Worm (Caenorhabditis elegans): Measurements from ENCODE around the gene mrpl-18.

mrpl-18 gene

ce11 chrIII:8109459-8110057, 35.3 kb upstream of the mrpl-18 start (continued):
- TF ChIP-seq sox-4 (tag; optimal IDR thresholded peaks at IDR 0.05) (no peak), tlp-1 (tag; optimal IDR thresholded peaks at IDR 0.05) (no peak), hlh-4 (tag; optimal IDR thresholded peaks at IDR 0.05) (no peak), dpl-1 (GFP tag; optimal IDR thresholded peaks at IDR 0.05) (peak; percentile 37 to 59 (median 56)), lin-35 (GFP tag; optimal IDR thresholded peaks at IDR 0.05) (peak; percentile 66 to 85), ama-1 (optimal IDR thresholded peaks at IDR 0.05) (no peak), ztf-11 (tag; optimal IDR thresholded peaks at IDR 0.05) (peak in 1 of 2 experiments; percentile 51), fos-1 (tag; optimal IDR thresholded peaks at IDR 0.05) (peak; percentile 37), lin-13 (GFP tag; optimal IDR thresholded peaks at IDR 0.05) (peak; percentile 1), ceh-63 (GFP tag; optimal IDR thresholded peaks at IDR 0.05) (no peak), snpc-4 (tag; optimal IDR thresholded peaks at IDR 0.05) (peak; percentile 24), C04F5.9 (tag; optimal IDR thresholded peaks at IDR 0.05) (peak; percentile 34), jun-1 (tag; optimal IDR thresholded peaks at IDR 0.05) (peak; percentile 42)

- TF ChIP-seq ztf-11 (tag; optimal IDR thresholded peaks at IDR 0.05) (no peak), unc-62 (GFP tag; optimal IDR thresholded peaks at IDR 0.05) (no peak), efl-1 (optimal IDR thresholded peaks at IDR 0.05) (no peak), efl-1 (GFP tag; optimal IDR thresholded peaks at IDR 0.05 in 1 of 2) (peak in 1 of 2 experiments; percentile 24), skn-1 (tag; optimal IDR thresholded peaks at IDR 0.05) (no peak), nhr-28 (tag; optimal IDR thresholded peaks at IDR 0.05) (no peak), nhr-11 (tag; optimal IDR thresholded peaks at IDR 0.05) (no peak)
Observed at ce11 chrIII:8111347-8111746, 33.5 kb upstream of the mrpl-18 start.

- TF ChIP-seq nhr-71 (tag; optimal IDR thresholded peaks at IDR 0.05) (no peak), snu-23 (GFP tag; optimal IDR thresholded peaks at IDR 0.05) (no peak), sptf-1 (tag; optimal IDR thresholded peaks at IDR 0.05) (no peak)
Observed at ce11 chrIII:8115877-8116276, 28.9 kb upstream of the mrpl-18 start.

- TF ChIP-seq C04F5.9 (tag; optimal IDR thresholded peaks at IDR 0.05) = no peak
- no peak for TF ChIP-seq dsc-1 (tag; optimal IDR thresholded peaks at IDR 0.05)
- no peak for TF ChIP-seq ztf-4 (tag; optimal IDR thresholded peaks at IDR 0.05)
- TF ChIP-seq vab-15 (tag; optimal IDR thresholded peaks at IDR 0.05) = no peak
- no peak for TF ChIP-seq irx-1 (tag; optimal IDR thresholded peaks at IDR 0.05)
- TF ChIP-seq aha-1 (tag; optimal IDR thresholded peaks at IDR 0.05) = no peak
- no peak for TF ChIP-seq lsy-2 (tag; optimal IDR thresholded peaks at IDR 0.05)
- no peak for TF ChIP-seq mep-1 (tag; optimal IDR thresholded peaks at IDR 0.05)
- no peak for TF ChIP-seq lin-14 (GFP tag; optimal IDR thresholded peaks at IDR 0.05)
- TF ChIP-seq sptf-1 (tag; optimal IDR thresholded peaks at IDR 0.05) = no peak
- TF ChIP-seq pqm-1 (tag; optimal IDR thresholded peaks at IDR 0.05) = no peak
Observed at ce11 chrIII:8117155-8117554, 27.7 kb upstream of the mrpl-18 start.

ce11 chrIII:8121132-8121531, 23.7 kb upstream of the mrpl-18 start, which contains the start of gene gei-8:
gei-8 (minus strand) TSS chrIII:8121232.
- TF ChIP-seq mdl-1 (tag; optimal IDR thresholded peaks at IDR 0.05) = no peak
- TF ChIP-seq ama-1 (optimal IDR thresholded peaks at IDR 0.05) = no peak
- peak; percentile 38 for TF ChIP-seq dsc-1 (tag; optimal IDR thresholded peaks at IDR 0.05)

ce11 chrIII:8121923-8122322, 22.9 kb upstream of the mrpl-18 start:
- TF ChIP-seq aha-1 (tag; optimal IDR thresholded peaks at IDR 0.05) (no peak), unc-30 (tag; optimal IDR thresholded peaks at IDR 0.05) (no peak), nhr-11 (tag; optimal IDR thresholded peaks at IDR 0.05) (no peak), ztf-4 (tag; optimal IDR thresholded peaks at IDR 0.05) (peak; percentile 23), pax-3 (tag; optimal IDR thresholded peaks at IDR 0.05) (peak; percentile 26), ztf-11 (tag; optimal IDR thresholded peaks at IDR 0.05) (no peak), hlh-4 (tag; optimal IDR thresholded peaks at IDR 0.05) (peak; percentile 21), efl-1 (optimal IDR thresholded peaks at IDR 0.05) (no peak), efl-1 (GFP tag; optimal IDR thresholded peaks at IDR 0.05 in 1 of 2) (peak in 1 of 2 experiments; percentile 51), fkh-8 (tag; optimal IDR thresholded peaks at IDR 0.05) (peak; percentile 89), nhr-47 (tag; optimal IDR thresholded peaks at IDR 0.05) (peak; percentile 66), vab-15 (tag; optimal IDR thresholded peaks at IDR 0.05) (no peak), nhr-71 (tag; optimal IDR thresholded peaks at IDR 0.05) (peak; percentile 81), aly-2 (tag; optimal IDR thresholded peaks at IDR 0.05) (no peak), mdl-1 (tag; optimal IDR thresholded peaks at IDR 0.05) (no peak), nhr-237 (tag; optimal IDR thresholded peaks at IDR 0.05) (no peak), nhr-20 (tag; optimal IDR thresholded peaks at IDR 0.05) (peak; percentile 19), swsn-7 (tag; optimal IDR thresholded peaks at IDR 0.05) (peak; percentile 2), lin-14 (GFP tag; optimal IDR thresholded peaks at IDR 0.05) (peak; percentile 13), ces-1 (GFP tag; optimal IDR thresholded peaks at IDR 0.05) (no peak), unc-130 (tag; optimal IDR thresholded peaks at IDR 0.05) (no peak), grh-1 (GFP tag; IDR thresholded peaks at IDR 0.05) (no peak), dsc-1 (tag; optimal IDR thresholded peaks at IDR 0.05) (peak; percentile 75)

Measured in whole organism, L1 larva.